Worm (Caenorhabditis elegans): ENCODE data around the gene H01G02.3.

Gene H01G02.3

ce11 chrIV:11755907-11756306 is 36.5 kb downstream of the H01G02.3 start, which contains the start of gene T12A7.9:
Gene T12A7.9, minus strand, starts transcription at chrIV:11756007.
- TF ChIP-seq nhr-2 (tag; optimal IDR thresholded peaks at IDR 0.05): no peak
- no peak for TF ChIP-seq ceh-83 (GFP tag; optimal IDR thresholded peaks at IDR 0.05)
- TF ChIP-seq nhr-12 (tag; optimal IDR thresholded peaks at IDR 0.05): no peak
- TF ChIP-seq tbx-8 (GFP tag; optimal IDR thresholded peaks at IDR 0.05): no peak
- no peak for TF ChIP-seq unc-120 (tag; optimal IDR thresholded peaks at IDR 0.05; ENCODE audit: poor library complexity, severe bottlenecking)
- no peak for TF ChIP-seq lin-32 (GFP tag; optimal IDR thresholded peaks at IDR 0.05)
- no peak for TF ChIP-seq snpc-4 (tag; optimal IDR thresholded peaks at IDR 0.05)
- TF ChIP-seq sem-2 (GFP tag; optimal IDR thresholded peaks at IDR 0.05): no peak
- no peak for TF ChIP-seq elt-1 (tag; optimal IDR thresholded peaks at IDR 0.05; ENCODE audit: borderline replicate concordance, insufficient read depth)
- no peak for TF ChIP-seq mep-1 (tag; optimal IDR thresholded peaks at IDR 0.05)
- no peak for TF ChIP-seq pha-4 (tag; optimal IDR thresholded peaks at IDR 0.05)
- TF ChIP-seq flh-1 (GFP tag; optimal IDR thresholded peaks at IDR 0.05): no peak
- no peak for TF ChIP-seq ceh-43 (GFP tag; optimal IDR thresholded peaks at IDR 0.05)
- no peak for TF ChIP-seq zip-8 (tag; optimal IDR thresholded peaks at IDR 0.05)
- TF ChIP-seq nhr-76 (tag; optimal IDR thresholded peaks at IDR 0.05): no peak
- no peak for TF ChIP-seq sptf-1 (tag; optimal IDR thresholded peaks at IDR 0.05)
- TF ChIP-seq lsy-2 (tag; optimal IDR thresholded peaks at IDR 0.05): no peak
- no peak for TF ChIP-seq unc-62 (GFP tag; optimal IDR thresholded peaks at IDR 0.05)
- no peak for TF ChIP-seq bed-3 (GFP tag; optimal IDR thresholded peaks at IDR 0.05)

- TF ChIP-seq nhr-28 (tag; optimal IDR thresholded peaks at IDR 0.05) (no peak), ceh-43 (GFP tag; optimal IDR thresholded peaks at IDR 0.05) (no peak), unc-62 (GFP tag; optimal IDR thresholded peaks at IDR 0.05) (no peak), nhr-76 (tag; optimal IDR thresholded peaks at IDR 0.05) (no peak), elt-1 (tag; optimal IDR thresholded peaks at IDR 0.05; ENCODE audit: borderline replicate concordance, insufficient read depth) (no peak), tbx-8 (GFP tag; optimal IDR thresholded peaks at IDR 0.05) (no peak), unc-120 (tag; optimal IDR thresholded peaks at IDR 0.05; ENCODE audit: poor library complexity, severe bottlenecking) (no peak), hlh-1 (tag; optimal IDR thresholded peaks at IDR 0.05) (no peak), bed-3 (GFP tag; optimal IDR thresholded peaks at IDR 0.05) (no peak), mep-1 (tag; optimal IDR thresholded peaks at IDR 0.05) (no peak), ces-1 (GFP tag; optimal IDR thresholded peaks at IDR 0.05) (no peak)
Observed at ce11 chrIV:11755003-11755402, 37.4 kb downstream of the H01G02.3 start, which contains the start of gene T12A7.10. Gene T12A7.10, minus strand, starts transcription at chrIV:11755103.

- TF ChIP-seq hlh-1 (tag; optimal IDR thresholded peaks at IDR 0.05): no peak
- TF ChIP-seq pha-4 (tag; optimal IDR thresholded peaks at IDR 0.05): no peak
- no peak for TF ChIP-seq drap-1 (GFP tag; optimal IDR thresholded peaks at IDR 0.05)
- no peak for TF ChIP-seq mls-2 (tag; optimal IDR thresholded peaks at IDR 0.05)
- no peak for TF ChIP-seq ces-1 (GFP tag; optimal IDR thresholded peaks at IDR 0.05)
- TF ChIP-seq tbx-8 (GFP tag; optimal IDR thresholded peaks at IDR 0.05): no peak
- no peak for TF ChIP-seq lin-13 (tag; optimal IDR thresholded peaks at IDR 0.05)
- TF ChIP-seq sem-2 (GFP tag; optimal IDR thresholded peaks at IDR 0.05): no peak
- no peak for TF ChIP-seq snpc-4 (tag; optimal IDR thresholded peaks at IDR 0.05)
- TF ChIP-seq nhr-2 (tag; optimal IDR thresholded peaks at IDR 0.05): no peak
Observed at ce11 chrIV:11754328-11754727, 38.1 kb downstream of the H01G02.3 start, which contains the start of gene scl-18. Gene scl-18, minus strand, starts transcription at chrIV:11754428.

- TF ChIP-seq zip-8 (tag; optimal IDR thresholded peaks at IDR 0.05) (no peak), mls-2 (tag; optimal IDR thresholded peaks at IDR 0.05) (no peak), mep-1 (tag; optimal IDR thresholded peaks at IDR 0.05) (no peak), ceh-83 (GFP tag; optimal IDR thresholded peaks at IDR 0.05) (no peak), nhr-12 (tag; optimal IDR thresholded peaks at IDR 0.05) (no peak), ces-1 (GFP tag; optimal IDR thresholded peaks at IDR 0.05) (no peak), blmp-1 (tag; optimal IDR thresholded peaks at IDR 0.05) (no peak), unc-62 (GFP tag; optimal IDR thresholded peaks at IDR 0.05) (no peak), elt-3 (tag; optimal IDR thresholded peaks at IDR 0.05) (no peak), lin-32 (GFP tag; optimal IDR thresholded peaks at IDR 0.05) (no peak), lin-13 (tag; optimal IDR thresholded peaks at IDR 0.05) (no peak), ham-2 (GFP tag; optimal IDR thresholded peaks at IDR 0.05) (no peak), unc-39 (tag; optimal IDR thresholded peaks at IDR 0.05) (no peak), cnd-1 (tag; optimal IDR thresholded peaks at IDR 0.05) (no peak), flh-1 (GFP tag; optimal IDR thresholded peaks at IDR 0.05) (no peak), drap-1 (GFP tag; optimal IDR thresholded peaks at IDR 0.05) (no peak), ceh-39 (tag; optimal IDR thresholded peaks at IDR 0.05) (no peak), hlh-1 (tag; optimal IDR thresholded peaks at IDR 0.05) (no peak)
Observed at ce11 chrIV:11748852-11749251, 43.5 kb downstream of the H01G02.3 start, which contains the start of gene T12A7.6. Gene T12A7.6, plus strand, starts transcription at chrIV:11749220.
